Fruit fly (Drosophila melanogaster) whole organism, embryonic: ENCODE results near the gene Blos4.

ENCODE experiments used
- B-H2 ChIP-seq: fragments of 200-800 bp; sonication (Bioruptor generic); optimal IDR thresholded peaks from 2 replicates; lab custom pipeline; 2018; ENCODE audit warnings: missing biosample characterization, mild to moderate bottlenecking, missing genetic modification characterization
- CG10979 ChIP-seq: fragments of 200-800 bp; sonication (Bioruptor generic); optimal IDR thresholded peaks from 2 replicates; lab custom pipeline; 2018; ENCODE audit warnings: missing biosample characterization, mild to moderate bottlenecking, missing genetic modification characterization, moderate library complexity
- CG12071 ChIP-seq: fragments of 200-800 bp; sonication (Bioruptor generic); optimal IDR thresholded peaks from 3 replicates; lab custom pipeline; 2018; ENCODE audit warnings: missing biosample characterization, mild to moderate bottlenecking, missing genetic modification characterization
- CG14014 ChIP-seq: fragments of 200-800 bp; sonication (Bioruptor generic); IDR thresholded peaks from 2 replicates; pipeline ENCODE4 v1.3.6; 2022; ENCODE audit warnings: missing biosample characterization, missing genetic modification characterization
- CG14441 ChIP-seq: fragments of 200-800 bp; sonication (Bioruptor generic); IDR thresholded peaks from 2 replicates; pipeline ENCODE4 v1.3.6; 2022; ENCODE audit warnings: missing biosample characterization, missing genetic modification characterization
- CG15479 ChIP-seq: fragments of 200-800 bp; sonication (Bioruptor generic); optimal IDR thresholded peaks from 3 replicates; lab custom pipeline; 2019; ENCODE audit warnings: missing biosample characterization, mild to moderate bottlenecking, missing genetic modification characterization, moderate library complexity
- CG17186 ChIP-seq: fragments of 200-800 bp; sonication (Bioruptor generic); optimal IDR thresholded peaks from 3 replicates; lab custom pipeline; 2017; ENCODE audit warnings: missing biosample characterization, missing genetic modification reagents, missing genetic modification characterization
- CG3065 ChIP-seq: fragments of 200-800 bp; sonication (Bioruptor generic); optimal IDR thresholded peaks from 2 replicates; lab custom pipeline; 2016; ENCODE audit warnings: missing biosample characterization, missing genetic modification characterization
- CG3407 ChIP-seq: fragments of 200-800 bp; sonication (Bioruptor generic); optimal IDR thresholded peaks from 2 replicates; lab custom pipeline; 2018; ENCODE audit warnings: missing biosample characterization, mild to moderate bottlenecking, missing genetic modification characterization
- CG4328 ChIP-seq: fragments of 200-800 bp; sonication (Bioruptor generic); optimal IDR thresholded peaks from 3 replicates; lab custom pipeline; 2017; ENCODE audit warnings: missing biosample characterization, missing genetic modification reagents, missing genetic modification characterization
- CG4360 ChIP-seq: fragments of 200-800 bp; sonication (Bioruptor generic); IDR thresholded peaks from 2 replicates; pipeline ENCODE4 v1.3.6; 2022; ENCODE audit warnings: missing biosample characterization, missing genetic modification characterization
- CG4404 ChIP-seq: fragments of 200-800 bp; sonication (Bioruptor generic); IDR thresholded peaks from 2 replicates; pipeline ENCODE4 v1.3.6; 2022; ENCODE audit warnings: missing biosample characterization, missing genetic modification characterization
- CG4617 ChIP-seq: fragments of 200-800 bp; sonication (Bioruptor generic); optimal IDR thresholded peaks from 3 replicates; lab custom pipeline; 2016; ENCODE audit warnings: missing biosample characterization, missing genetic modification characterization, borderline replicate concordance
- CG6791 ChIP-seq: fragments of 200-800 bp; sonication (Bioruptor generic); IDR thresholded peaks from 3 replicates; pipeline ENCODE4 v1.3.6; 2022; ENCODE audit warnings: missing biosample characterization, missing genetic modification characterization; ENCODE audit not compliant: partially characterized antibody
- CG6854 ChIP-seq: fragments of 200-800 bp; sonication (Bioruptor generic); optimal IDR thresholded peaks from 3 replicates; lab custom pipeline; 2017; ENCODE audit warnings: missing biosample characterization, mild to moderate bottlenecking, missing genetic modification characterization
- CG7786 ChIP-seq: fragments of 200-800 bp; sonication (Bioruptor generic); optimal IDR thresholded peaks from 2 replicates; lab custom pipeline; 2016; ENCODE audit warnings: missing biosample characterization, missing genetic modification characterization
- Dad ChIP-seq: fragments of 200-800 bp; sonication (Bioruptor generic); optimal IDR thresholded peaks from 3 replicates; lab custom pipeline; 2016; ENCODE audit warnings: missing biosample characterization, missing genetic modification characterization
- Drgx ChIP-seq: fragments of 200-800 bp; sonication (Bioruptor generic); IDR thresholded peaks from 2 replicates; pipeline ENCODE4 v1.3.6; 2022; ENCODE audit warnings: missing biosample characterization, missing genetic modification characterization
- Hey ChIP-seq: fragments of 200-800 bp; sonication (Bioruptor generic); optimal IDR thresholded peaks from 3 replicates; lab custom pipeline; 2018; ENCODE audit warnings: missing biosample characterization, mild to moderate bottlenecking, missing genetic modification characterization
- Kr ChIP-seq: fragments of 200-800 bp; sonication (Bioruptor generic); optimal IDR thresholded peaks from 2 replicates; lab custom pipeline; 2017; ENCODE audit warnings: missing biosample characterization, mild to moderate bottlenecking, missing genetic modification characterization
- Lhr ChIP-seq: fragments of 200-800 bp; sonication (Bioruptor generic); optimal IDR thresholded peaks from 3 replicates; lab custom pipeline; 2017; ENCODE audit warnings: mild to moderate bottlenecking, missing biosample characterization, missing genetic modification reagents, missing genetic modification characterization
- Med ChIP-seq: fragments of 200-800 bp; sonication (Bioruptor generic); peaks from one replicate; lab custom pipeline; 2016; ENCODE audit warnings: missing biosample characterization, missing genetic modification characterization, mild to moderate bottlenecking, inconsistent platforms, moderate library complexity
- Meics ChIP-seq: fragments of 200-800 bp; sonication (Bioruptor generic); optimal IDR thresholded peaks from 2 replicates; lab custom pipeline; 2017; ENCODE audit warnings: missing biosample characterization, mild to moderate bottlenecking, missing genetic modification characterization
- Mes4 ChIP-seq: fragments of 200-800 bp; sonication (Bioruptor generic); optimal IDR thresholded peaks from 2 replicates; lab custom pipeline; 2016; ENCODE audit warnings: missing biosample characterization, missing genetic modification characterization
- Mrtf ChIP-seq: fragments of 200-800 bp; sonication (Bioruptor generic); IDR thresholded peaks from 3 replicates; pipeline ENCODE4 v1.3.6; 2022; ENCODE audit warnings: missing biosample characterization, missing genetic modification characterization
- Ptx1 ChIP-seq: fragments of 200-800 bp; sonication (Bioruptor generic); IDR thresholded peaks from 2 replicates; pipeline ENCODE4 v1.3.6; 2022; ENCODE audit warnings: missing biosample characterization, missing genetic modification characterization
- Rfx ChIP-seq: fragments of 200-800 bp; sonication (Bioruptor generic); IDR thresholded peaks from 2 replicates; pipeline ENCODE4 v1.3.6; 2022; ENCODE audit warnings: missing biosample characterization, missing genetic modification characterization
- ci ChIP-seq: fragments of 200-800 bp; sonication (Bioruptor generic); IDR thresholded peaks from 3 replicates; pipeline ENCODE4 v1.3.6; 2022; ENCODE audit warnings: missing biosample characterization, missing genetic modification characterization
- corto ChIP-seq: fragments of 200-800 bp; sonication (Bioruptor generic); optimal IDR thresholded peaks from 2 replicates; lab custom pipeline; 2016; ENCODE audit warnings: missing biosample characterization, mild to moderate bottlenecking, missing genetic modification characterization, moderate library complexity
- crol ChIP-seq: fragments of 200-800 bp; sonication (Bioruptor generic); IDR thresholded peaks from 2 replicates; pipeline ENCODE4 v1.3.6; 2022; ENCODE audit warnings: missing biosample characterization, missing genetic modification characterization
- da ChIP-seq: fragments of 200-800 bp; sonication (Bioruptor generic); optimal IDR thresholded peaks from 2 replicates; lab custom pipeline; 2016; ENCODE audit warnings: missing biosample characterization, missing genetic modification characterization
- dmrt99B ChIP-seq: fragments of 200-800 bp; sonication (Bioruptor generic); optimal IDR thresholded peaks from 2 replicates; lab custom pipeline; 2018; ENCODE audit warnings: missing biosample characterization, mild to moderate bottlenecking, missing genetic modification characterization, moderate library complexity
- grn ChIP-seq: fragments of 200-800 bp; sonication (Bioruptor generic); optimal IDR thresholded peaks from 3 replicates; lab custom pipeline; 2017; ENCODE audit warnings: missing biosample characterization, missing genetic modification characterization
- h ChIP-seq: fragments of >200 bp; optimal IDR thresholded peaks from 2 replicates; lab custom pipeline; 2017
- ham ChIP-seq: fragments of 200-800 bp; sonication (Bioruptor generic); IDR thresholded peaks from 2 replicates; pipeline ENCODE4 v1.3.6; 2022; ENCODE audit warnings: missing biosample characterization, missing genetic modification characterization
- hbn ChIP-seq: fragments of 200-800 bp; sonication (Bioruptor generic); IDR thresholded peaks from 2 replicates; pipeline ENCODE4 v1.3.6; 2022; ENCODE audit warnings: missing biosample characterization, missing genetic modification characterization; ENCODE audit not compliant: partially characterized antibody
- her ChIP-seq: fragments of 200-800 bp; sonication (Bioruptor generic); optimal IDR thresholded peaks from 2 replicates; lab custom pipeline; 2016; ENCODE audit warnings: missing biosample characterization, missing genetic modification characterization
- hth ChIP-seq: fragments of >200 bp; optimal IDR thresholded peaks from 2 replicates; lab custom pipeline; 2017; ENCODE audit warnings: inconsistent platforms
- ken ChIP-seq: fragments of 200-800 bp; sonication (Bioruptor generic); IDR thresholded peaks from 3 replicates; pipeline ENCODE4 v1.3.6; 2022; ENCODE audit warnings: missing biosample characterization, missing genetic modification characterization
- lbe ChIP-seq: fragments of 200-800 bp; sonication (Bioruptor generic); optimal IDR thresholded peaks from 2 replicates; lab custom pipeline; 2016; ENCODE audit warnings: missing biosample characterization, mild to moderate bottlenecking, missing genetic modification characterization
- nerfin-2 ChIP-seq: fragments of 200-800 bp; sonication (Bioruptor generic); IDR thresholded peaks from 2 replicates; pipeline ENCODE4 v1.3.6; 2022; ENCODE audit warnings: missing biosample characterization, missing genetic modification characterization; ENCODE audit not compliant: partially characterized antibody
- oc ChIP-seq: fragments of 200-800 bp; sonication (Bioruptor generic); optimal IDR thresholded peaks from 2 replicates; lab custom pipeline; 2018; ENCODE audit warnings: missing biosample characterization, mild to moderate bottlenecking, missing genetic modification characterization, moderate library complexity
- onecut ChIP-seq: fragments of 200-800 bp; sonication (Bioruptor generic); IDR thresholded peaks from 2 replicates; pipeline ENCODE4 v1.3.6; 2022; ENCODE audit warnings: missing biosample characterization, missing genetic modification characterization
- peb ChIP-seq: fragments of 200-800 bp; sonication (Bioruptor generic); IDR thresholded peaks from 2 replicates; pipeline ENCODE4 v1.3.6; 2022; ENCODE audit warnings: missing biosample characterization, missing genetic modification characterization
- pita ChIP-seq: fragments of 200-800 bp; sonication (Bioruptor generic); optimal IDR thresholded peaks from 2 replicates; lab custom pipeline; 2017; ENCODE audit warnings: missing biosample characterization, mild to moderate bottlenecking, missing genetic modification characterization
- repo ChIP-seq: fragments of 200-800 bp; sonication (Bioruptor generic); optimal IDR thresholded peaks from 2 replicates; lab custom pipeline; 2016; ENCODE audit warnings: missing biosample characterization, missing genetic modification characterization
- ro ChIP-seq: fragments of 200-800 bp; sonication (Bioruptor generic); IDR thresholded peaks from 2 replicates; pipeline ENCODE4 v1.3.6; 2022; ENCODE audit warnings: missing biosample characterization, missing genetic modification characterization
- row ChIP-seq: fragments of 200-800 bp; sonication (Bioruptor generic); IDR thresholded peaks from 3 replicates; pipeline ENCODE4 v1.3.6; 2022; ENCODE audit warnings: missing biosample characterization, missing genetic modification characterization
- sd ChIP-seq: fragments of 200-800 bp; sonication (Bioruptor generic); optimal IDR thresholded peaks from 3 replicates; lab custom pipeline; 2018; ENCODE audit warnings: missing biosample characterization, mild to moderate bottlenecking, missing genetic modification characterization, moderate library complexity
- sisA ChIP-seq: fragments of 200-800 bp; sonication (Bioruptor generic); IDR thresholded peaks from 2 replicates; pipeline ENCODE4 v1.3.6; 2022; ENCODE audit warnings: missing biosample characterization, missing genetic modification characterization
- vfl ChIP-seq: fragments of 200-800 bp; sonication (Bioruptor generic); optimal IDR thresholded peaks from 2 replicates; lab custom pipeline; 2016; ENCODE audit warnings: missing biosample characterization, missing genetic modification characterization

Blos4 gene

DNA sequence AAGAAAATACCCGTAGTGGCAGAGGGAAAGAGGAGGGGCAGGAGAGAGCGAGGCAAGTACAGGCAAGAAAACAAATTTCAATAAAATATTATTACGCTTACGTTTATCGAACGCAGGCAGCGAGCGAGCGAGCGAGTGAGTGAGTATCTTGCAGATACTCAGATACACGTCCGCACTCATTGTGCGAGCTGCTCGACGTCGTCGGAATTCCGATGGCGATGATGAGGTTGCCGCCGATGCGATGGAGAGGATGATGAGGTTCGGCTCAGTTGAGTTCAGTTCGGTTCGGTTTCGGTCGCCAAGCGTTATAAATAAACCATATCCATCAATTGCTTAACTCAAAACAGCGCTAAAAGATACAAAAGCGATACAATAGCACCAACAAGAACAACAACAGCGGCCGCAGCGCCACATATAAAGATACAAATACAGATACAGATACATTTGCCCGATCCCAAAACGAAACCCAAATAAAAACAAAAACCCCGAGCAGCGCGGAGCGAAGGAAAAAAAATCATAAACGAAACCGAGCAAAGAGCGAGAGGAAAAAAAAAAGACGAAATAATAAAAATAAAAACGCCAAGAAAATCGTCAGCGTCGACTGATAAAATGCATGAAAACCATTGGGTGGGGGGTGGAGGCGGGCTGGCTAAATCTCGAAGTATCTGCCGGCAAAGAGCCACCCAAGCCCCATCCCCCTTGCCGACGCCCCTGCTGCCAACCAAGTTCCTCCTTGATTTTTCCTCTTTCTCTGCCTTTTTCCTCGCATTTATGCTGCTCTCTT, 26.3 kb upstream of the Blos4 start (continued):
- TF ChIP-seq Dad = no peak
- peak; percentile 1 for TF ChIP-seq CG3407 (GFP tag; lab: Kevin White, UChicago)
- TF ChIP-seq CG10979 = peak; percentile 10
- TF ChIP-seq Ptx1 (GFP tag; lab: Robert Waterston, UW) = no peak
- no peak for TF ChIP-seq Hey (tag; lab: Kevin White, UChicago)
- TF ChIP-seq vfl (GFP tag; lab: Kevin White, UChicago) = no peak
- no peak for TF ChIP-seq ham (GFP tag; lab: Robert Waterston, UW)
- TF ChIP-seq sd (tag; lab: Kevin White, UChicago) = peak; percentile 98
- TF ChIP-seq CG14441 (GFP tag; lab: Robert Waterston, UW) = peak; percentile 48; the same call in 1 of the 2 replicates
- no peak for TF ChIP-seq Rfx (GFP tag; lab: Robert Waterston, UW)
- peak; percentile 10 for TF ChIP-seq oc (tag; lab: Kevin White, UChicago)
- no peak for TF ChIP-seq Mrtf (GFP tag; lab: Robert Waterston, UW)
- peak; percentile 18 for TF ChIP-seq B-H2 (GFP tag; lab: Kevin White, UChicago)
- no peak for TF ChIP-seq nerfin-2 (GFP tag; lab: Robert Waterston, UW)
- TF ChIP-seq CG6791 = no peak
- TF ChIP-seq repo = no peak
- no peak for TF ChIP-seq CG4328 (GFP tag; lab: Kevin White, UChicago)
- TF ChIP-seq crol (GFP tag; lab: Robert Waterston, UW) = peak; percentile 74
- no peak for TF ChIP-seq ken (GFP tag; lab: Robert Waterston, UW)
- TF ChIP-seq grn (GFP tag; lab: Kevin White, UChicago) = peak; percentile 20
- no peak for TF ChIP-seq h
- no peak for TF ChIP-seq Lhr
- TF ChIP-seq her (GFP tag; lab: Kevin White, UChicago) = peak; percentile 37
- no peak for TF ChIP-seq pita
- TF ChIP-seq corto = peak; percentile 57
- no peak for TF ChIP-seq sisA (GFP tag; lab: Robert Waterston, UW)
- TF ChIP-seq ci = peak; percentile 62; the same call in 1 of the 3 replicates
- no peak; the same call in 1 of the 2 replicates for TF ChIP-seq CG4404
- TF ChIP-seq CG3065 (GFP tag; lab: Kevin White, UChicago) = no peak
- no peak for TF ChIP-seq Mes4
- TF ChIP-seq CG4617 (GFP tag; lab: Kevin White, UChicago) = no peak
- TF ChIP-seq Drgx = peak; percentile 95
- no peak for TF ChIP-seq da
- no peak for TF ChIP-seq peb
- TF ChIP-seq row (GFP tag; lab: Robert Waterston, UW) = peak; percentile 72; the same call in 2 of the 3 replicates
- TF ChIP-seq Kr = peak; percentile 21
- peak; percentile 83 for TF ChIP-seq lbe (GFP tag; lab: Kevin White, UChicago)
- peak; percentile 63 for TF ChIP-seq CG4360
- peak; percentile 12; the same call in 1 of the 2 replicates for TF ChIP-seq onecut (GFP tag; lab: Robert Waterston, UW)
- TF ChIP-seq hbn = no peak
- TF ChIP-seq CG6854 (GFP tag; lab: Kevin White, UChicago) = no peak
- TF ChIP-seq CG7786 (GFP tag; lab: Kevin White, UChicago) = no peak
- no peak for TF ChIP-seq CG17186
- peak; percentile 87 for TF ChIP-seq CG15479 (GFP tag; lab: Kevin White, UChicago)
- TF ChIP-seq ro (GFP tag; lab: Robert Waterston, UW) = no peak
- TF ChIP-seq CG12071 (GFP tag; lab: Kevin White, UChicago) = no peak
- TF ChIP-seq Meics (GFP tag; lab: Kevin White, UChicago) = peak; percentile 9
- peak; percentile 62 for TF ChIP-seq Med (GFP tag; lab: Kevin White, UChicago)
- no peak for TF ChIP-seq hth (lab: Kevin White, UChicago)
- TF ChIP-seq dmrt99B = peak; percentile 26
- no peak for TF ChIP-seq CG14014 (GFP tag; lab: Robert Waterston, UW)
